Worm (Caenorhabditis elegans) whole organism, late embryonic: ENCODE results near the gene ptr-18.

Source experiments
- K09A11.1 ChIP-seq: sonication (generic microtip); optimal IDR thresholded peaks from 2 replicates; lab custom pipeline; 2017; ENCODE audit warnings: antibody characterized with exemption, mild to moderate bottlenecking, missing genetic modification characterization, missing compliant biosample characterization; ENCODE audit not compliant: insufficient read depth
- T23F11.4 ChIP-seq: fragments of 200-800 bp; sonication (Bioruptor generic); optimal IDR thresholded peaks from 2 replicates; lab custom pipeline; 2018; ENCODE audit warnings: mild to moderate bottlenecking, missing genetic modification characterization, missing compliant biosample characterization
- ceh-31 ChIP-seq: sonication (generic microtip); optimal IDR thresholded peaks from 2 replicates; lab custom pipeline; 2016; ENCODE audit warnings: missing genetic modification characterization, missing compliant biosample characterization
- gmeb-2 ChIP-seq: sonication (generic microtip); optimal IDR thresholded peaks from 2 replicates; lab custom pipeline; 2016; ENCODE audit warnings: missing genetic modification characterization, inconsistent platforms, missing compliant biosample characterization
- hlh-6 ChIP-seq: sonication (generic microtip); optimal IDR thresholded peaks from 2 replicates; lab custom pipeline; 2016; ENCODE audit warnings: missing genotype, missing genetic modification characterization, missing compliant biosample characterization
- nhr-11 ChIP-seq: fragments of 150-350 bp; optimal IDR thresholded peaks from 2 replicates; lab custom pipeline; 2014; ENCODE audit warnings: missing biosample characterization, missing genetic modification characterization
- pat-9 ChIP-seq: fragments of 200-800 bp; sonication (Bioruptor generic); optimal IDR thresholded peaks from 2 replicates; lab custom pipeline; 2018; ENCODE audit warnings: mild to moderate bottlenecking, missing genetic modification characterization, moderate library complexity, missing compliant biosample characterization
- pha-4 ChIP-seq: fragments of 150-350 bp; optimal IDR thresholded peaks from 2 replicates; lab custom pipeline; 2018; ENCODE audit warnings: missing biosample characterization, missing genetic modification reagents, missing genetic modification characterization
- sdc-2 ChIP-seq: sonication (generic microtip); optimal IDR thresholded peaks from 2 replicates; lab custom pipeline; 2016; ENCODE audit warnings: missing genotype, missing genetic modification characterization, missing compliant biosample characterization

- no peak for TF ChIP-seq T23F11.4 (GFP tag; lab: Kevin White, UChicago)
- no peak for TF ChIP-seq pha-4 (tag; lab: Kevin White, UChicago)
- no peak for TF ChIP-seq hlh-6 (tag; lab: Kevin White, UChicago)
- TF ChIP-seq ceh-31, result no peak
- TF ChIP-seq pat-9 (tag; lab: Kevin White, UChicago), result no peak
- TF ChIP-seq gmeb-2, result no peak
- TF ChIP-seq nhr-11, result no peak
- no peak for TF ChIP-seq sdc-2 (tag; lab: Kevin White, UChicago)
- TF ChIP-seq K09A11.1 (tag; lab: Kevin White, UChicago), result no peak
These were observed 25.7 kb downstream of the ptr-18 start for ce11 chrII:12990964-12991593.
